Worm (Caenorhabditis elegans) whole organism, midembryonic: ENCODE data around the gene myo-6.

Experiments
- T22C8.4 ChIP-seq: fragments of 200-800 bp; sonication (Bioruptor generic); IDR thresholded peaks from 2 replicates; pipeline ENCODE4 v1.3.6; 2022; ENCODE audit warnings: missing genetic modification characterization, missing compliant biosample characterization
- cog-1 ChIP-seq: sonication (generic microtip); optimal IDR thresholded peaks from 2 replicates; lab custom pipeline; 2016; ENCODE audit warnings: missing genetic modification characterization, missing compliant biosample characterization
- flt-1 ChIP-seq: fragments of 200-800 bp; sonication (Bioruptor generic); IDR thresholded peaks from 2 replicates; pipeline ENCODE4 v1.3.6; 2022; ENCODE audit warnings: missing genetic modification characterization, missing compliant biosample characterization
- klf-2 ChIP-seq: fragments of 200-800 bp; sonication (Bioruptor generic); conservative IDR thresholded peaks from 2 replicates; pipeline ENCODE4 v1.3.6; 2022; ENCODE audit warnings: missing genetic modification reagents, missing genetic modification characterization, missing compliant biosample characterization
- ref-1 ChIP-seq: fragments of 200-800 bp; sonication (Bioruptor generic); conservative IDR thresholded peaks from 2 replicates; pipeline ENCODE4 v1.3.6; 2022; ENCODE audit warnings: missing genetic modification reagents, missing genetic modification characterization, missing compliant biosample characterization
- tab-1 ChIP-seq: fragments of 200-800 bp; sonication (Bioruptor generic); IDR thresholded peaks from 2 replicates; pipeline ENCODE4 v1.3.6; 2022; ENCODE audit warnings: missing genetic modification characterization, missing compliant biosample characterization
- ztf-23 ChIP-seq: fragments of 200-800 bp; sonication (Bioruptor generic); IDR thresholded peaks from 2 replicates; pipeline ENCODE4 v1.3.6; 2022; ENCODE audit warnings: missing genetic modification reagents, missing genetic modification characterization, missing compliant biosample characterization
- ztf-29 ChIP-seq: fragments of 200-800 bp; sonication (Bioruptor generic); IDR thresholded peaks from 2 replicates; pipeline ENCODE4 v1.3.6; 2022; ENCODE audit warnings: missing genetic modification reagents, missing genetic modification characterization, missing compliant biosample characterization

DNA sequence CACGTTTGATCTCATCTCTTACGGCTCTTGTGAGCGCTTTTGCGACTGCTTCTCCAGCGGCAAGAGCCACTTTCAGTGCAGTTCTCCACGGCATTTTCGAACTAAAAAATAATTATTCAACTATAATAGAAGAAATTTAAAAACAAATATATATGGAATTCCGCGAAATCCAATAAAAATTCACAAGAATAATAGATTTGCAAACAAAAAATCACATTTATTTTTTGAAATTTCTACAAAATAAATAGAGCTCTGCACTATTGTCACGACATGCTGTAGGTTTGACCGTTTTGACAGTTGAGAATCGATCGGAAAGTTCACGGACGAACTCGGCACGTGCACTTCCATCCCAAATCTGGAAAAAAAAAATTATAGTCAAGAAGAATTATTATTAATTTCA, 26.0 kb downstream of the myo-6 start, which contains the start of gene F45G2.8:
- TF ChIP-seq flt-1 (GFP tag; lab: Robert Waterston, UW) (no peak), ref-1 (no peak), ztf-23 (no peak), cog-1 (tag; lab: Kevin White, UChicago) (no peak), klf-2 (GFP tag; lab: Robert Waterston, UW) (no peak), ztf-29 (GFP tag; lab: Robert Waterston, UW) (no peak), tab-1 (GFP tag; lab: Robert Waterston, UW) (no peak), T22C8.4 (GFP tag; lab: Robert Waterston, UW) (no peak)
